Fruit fly (Drosophila melanogaster): ENCODE data around the gene CG33796.
A peak's percentile ranks its signal among the peaks of the same experiment; 100 is the strongest.

Gene CG33796

dm6 chr3L:16136819-16137553, 32.9 kb downstream of the CG33796 start:
- TF ChIP-seq CG17801 (GFP tag; optimal IDR thresholded peaks at IDR 0.05; ENCODE audit: partially characterized antibody), result no peak

- no peak for TF ChIP-seq CG17801 (GFP tag; optimal IDR thresholded peaks at IDR 0.05; ENCODE audit: partially characterized antibody)
These were observed 37.9 kb downstream of the CG33796 start for dm6 chr3L:16132067-16132418.

dm6 chr3L:16131264-16132066, 38.4 kb downstream of the CG33796 start, which contains the start of the genes Trs20 and elg1:
Gene Trs20, minus strand, starts transcription at chr3L:16131632.
Gene elg1, plus strand, starts transcription at chr3L:16132028.
- TF ChIP-seq CG17801 (GFP tag; optimal IDR thresholded peaks at IDR 0.05; ENCODE audit: partially characterized antibody), result no peak

dm6 chr3L:16128973-16129745, 40.7 kb downstream of the CG33796 start, which contains the start of gene SsRbeta:
Gene SsRbeta, plus strand, starts transcription at chr3L:16129617.
- no peak for TF ChIP-seq CG17801 (GFP tag; optimal IDR thresholded peaks at IDR 0.05; ENCODE audit: partially characterized antibody)

- peak; percentile 89 for TF ChIP-seq CG17801 (GFP tag; optimal IDR thresholded peaks at IDR 0.05; ENCODE audit: partially characterized antibody)
These were observed 41.4 kb downstream of the CG33796 start, which contains the start of gene Pgm1 for dm6 chr3L:16128481-16128972. Gene Pgm1, minus strand, starts transcription at chr3L:16128531.

- TF ChIP-seq CG17801 (GFP tag; optimal IDR thresholded peaks at IDR 0.05; ENCODE audit: partially characterized antibody), result peak; percentile 8
These were observed 48.1 kb downstream of the CG33796 start, which contains the start of gene Strump for dm6 chr3L:16121791-16122190. Gene Strump, plus strand, starts transcription at chr3L:16122002.

Data from ovary, adult (tissue).